Worm (Caenorhabditis elegans): ENCODE data around the gene larp-1.
A peak's percentile ranks its signal among the peaks of the same experiment; 100 is the strongest.

The larp-1 gene

ce11 chrIII:5002231-5002630 lies 15.2 kb downstream of the larp-1 start, which contains the start of gene R144.10:
R144.10 (minus strand) TSS chrIII:5002331.
- TF ChIP-seq lin-13 (GFP tag; optimal IDR thresholded peaks at IDR 0.05) (no peak), nhr-84 (tag; optimal IDR thresholded peaks at IDR 0.05) (no peak), pag-3 (tag; optimal IDR thresholded peaks at IDR 0.05; ENCODE audit: borderline replicate concordance, insufficient read depth) (no peak), nhr-47 (tag; optimal IDR thresholded peaks at IDR 0.05) (no peak), nhr-19 (GFP tag; conservative IDR thresholded peaks at IDR 0.05) (no peak), sup-37 (GFP tag; optimal IDR thresholded peaks at IDR 0.05) (no peak), unc-130 (tag; optimal IDR thresholded peaks at IDR 0.05) (no peak), pax-3 (tag; optimal IDR thresholded peaks at IDR 0.05) (no peak), hlh-4 (tag; optimal IDR thresholded peaks at IDR 0.05) (no peak), aly-2 (tag; optimal IDR thresholded peaks at IDR 0.05) (no peak), ets-5 (GFP tag; IDR thresholded peaks at IDR 0.05) (no peak), xbp-1 (tag; optimal IDR thresholded peaks at IDR 0.05) (no peak), ces-1 (GFP tag; optimal IDR thresholded peaks at IDR 0.05) (no peak), hlh-17 (GFP tag; optimal IDR thresholded peaks at IDR 0.05; ENCODE audit: borderline replicate concordance) (no peak), lin-39 (tag; optimal IDR thresholded peaks at IDR 0.05) (no peak), nhr-237 (tag; optimal IDR thresholded peaks at IDR 0.05) (no peak), unc-98 (GFP tag; IDR thresholded peaks at IDR 0.05) (no peak), elt-2 (tag; optimal IDR thresholded peaks at IDR 0.05) (no peak), fkh-4 (tag; optimal IDR thresholded peaks at IDR 0.05; ENCODE audit: borderline replicate concordance) (no peak)

- TF ChIP-seq lsy-2 (tag; optimal IDR thresholded peaks at IDR 0.05): peak in 1 of 2 experiments; percentile 28
- peak in 1 of 3 experiments; percentile 14 for TF ChIP-seq dpl-1 (GFP tag; optimal IDR thresholded peaks at IDR 0.05)
- TF ChIP-seq lin-35 (GFP tag; optimal IDR thresholded peaks at IDR 0.05): peak in 1 of 2 experiments; percentile 2
- no peak for TF ChIP-seq zip-4 (GFP tag; optimal IDR thresholded peaks at IDR 0.05)
- TF ChIP-seq elt-2 (tag; optimal IDR thresholded peaks at IDR 0.05): no peak
- TF ChIP-seq Y116A8C.19 (tag; optimal IDR thresholded peaks at IDR 0.05; ENCODE audit: borderline replicate concordance): no peak
- no peak for TF ChIP-seq pqm-1 (tag; optimal IDR thresholded peaks at IDR 0.05)
- TF ChIP-seq tbx-2 (tag; optimal IDR thresholded peaks at IDR 0.05): no peak
- peak; percentile 27 for TF ChIP-seq rnt-1 (tag; optimal IDR thresholded peaks at IDR 0.05)
- TF ChIP-seq ceh-90 (tag; optimal IDR thresholded peaks at IDR 0.05): peak; percentile 23
- no peak for TF ChIP-seq efl-1 (optimal IDR thresholded peaks at IDR 0.05)
- TF ChIP-seq efl-1 (GFP tag; optimal IDR thresholded peaks at IDR 0.05 in 1 of 2): peak; percentile 39 to 58
Measured at ce11 chrIII:4998956-4999425, 18.5 kb downstream of the larp-1 start, which contains the start of gene smcr-8. smcr-8 (plus strand) TSS chrIII:4999375.

ce11 chrIII:4998111-4998859 lies 19.2 kb downstream of the larp-1 start, which contains the start of gene tmem-131:
tmem-131 (minus strand) TSS chrIII:4998161.
- 0 out of 2 replicates have a peak, but pooled peaks have one; percentile 5 for TF ChIP-seq nhr-19 (GFP tag; conservative IDR thresholded peaks at IDR 0.05)
- TF ChIP-seq nhr-85 (tag): peak; percentile 93
- TF ChIP-seq nhr-12 (tag; optimal IDR thresholded peaks at IDR 0.05): no peak
- no peak for TF ChIP-seq F16B12.6 (tag; optimal IDR thresholded peaks at IDR 0.05)
- TF ChIP-seq mdl-1 (tag; optimal IDR thresholded peaks at IDR 0.05): no peak
- no peak for TF ChIP-seq lir-3 (tag; optimal IDR thresholded peaks at IDR 0.05; ENCODE audit: poor library complexity)
- TF ChIP-seq nhr-47 (tag; optimal IDR thresholded peaks at IDR 0.05): no peak
- TF ChIP-seq jun-1 (tag; optimal IDR thresholded peaks at IDR 0.05): no peak
- no peak for TF ChIP-seq aly-2 (tag; optimal IDR thresholded peaks at IDR 0.05)
- TF ChIP-seq snpc-4 (tag; optimal IDR thresholded peaks at IDR 0.05): no peak
- peak; percentile 4 for TF ChIP-seq tbx-2 (tag; optimal IDR thresholded peaks at IDR 0.05)
- peak; percentile 44 for TF ChIP-seq nhr-20 (tag; optimal IDR thresholded peaks at IDR 0.05)
- TF ChIP-seq alr-1 (tag; optimal IDR thresholded peaks at IDR 0.05; ENCODE audit: borderline replicate concordance): no peak
- TF ChIP-seq efl-1 (optimal IDR thresholded peaks at IDR 0.05): peak in 1 of 2 experiments; percentile 24
- TF ChIP-seq efl-1 (GFP tag; optimal IDR thresholded peaks at IDR 0.05 in 1 of 2): peak in 1 of 2 experiments; percentile 89
- TF ChIP-seq ama-1 (optimal IDR thresholded peaks at IDR 0.05): no peak
- TF ChIP-seq pag-3 (tag; optimal IDR thresholded peaks at IDR 0.05; ENCODE audit: borderline replicate concordance, insufficient read depth): no peak
- TF ChIP-seq nhr-90 (tag; optimal IDR thresholded peaks at IDR 0.05; ENCODE audit: poor library complexity): peak; percentile 24
- peak; percentile 50 for TF ChIP-seq nhr-71 (tag; optimal IDR thresholded peaks at IDR 0.05)
- peak in 2 of 3 experiments; percentile 27 to 34 for TF ChIP-seq dpl-1 (GFP tag; optimal IDR thresholded peaks at IDR 0.05)
- TF ChIP-seq ztf-11 (tag; optimal IDR thresholded peaks at IDR 0.05): no peak
- peak; percentile 8 to 46 for TF ChIP-seq lin-35 (GFP tag; optimal IDR thresholded peaks at IDR 0.05)
- no peak for TF ChIP-seq hpl-2 (GFP tag; optimal IDR thresholded peaks at IDR 0.05)
- peak; percentile 67 for TF ChIP-seq lin-14 (GFP tag; optimal IDR thresholded peaks at IDR 0.05)
- TF ChIP-seq unc-86 (tag; optimal IDR thresholded peaks at IDR 0.05): no peak

Measured in whole organism, L1 larva.